Worm (Caenorhabditis elegans): ENCODE data around the gene F58H1.7.
A peak's percentile ranks its signal among the peaks of the same experiment; 100 is the strongest.

The F58H1.7 gene

DNA sequence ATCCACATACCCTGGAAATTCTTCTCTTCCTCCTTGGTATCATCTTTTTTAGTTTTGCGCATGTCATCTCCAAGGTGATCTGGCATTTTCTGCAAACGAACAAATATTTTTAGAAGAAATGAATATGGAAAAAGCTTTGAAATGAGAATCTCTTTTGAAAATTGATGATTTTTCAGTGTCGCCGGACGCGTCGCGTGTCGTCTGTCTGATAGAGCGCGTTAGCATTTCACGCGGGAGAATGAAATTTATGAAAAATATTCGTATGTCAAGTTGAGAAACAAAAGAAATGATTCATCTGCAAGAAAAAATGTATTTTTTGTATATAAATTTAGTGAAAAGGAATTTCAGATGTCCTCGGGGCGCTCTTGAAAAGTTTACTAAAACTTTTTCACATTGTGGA is 17.7 kb upstream of the F58H1.7 start, which contains the start of gene rpt-1 (continued):
- TF ChIP-seq somi-1 (GFP tag; optimal IDR thresholded peaks at IDR 0.05) (no peak), hlh-12 (tag; optimal IDR thresholded peaks at IDR 0.05) (no peak), nfya-2 (GFP tag; IDR thresholded peaks at IDR 0.05) (no peak), rec-8 (tag; optimal IDR thresholded peaks at IDR 0.05) (no peak), madf-10 (tag; optimal IDR thresholded peaks at IDR 0.05) (no peak), snpc-1.3 (tag; optimal IDR thresholded peaks at IDR 0.05; ENCODE audit: insufficient read depth) (no peak), snpc-4 (GFP tag; optimal IDR thresholded peaks at IDR 0.05) (no peak), snpc-4 (tag; optimal IDR thresholded peaks at IDR 0.05) (peak; percentile 53 to 85 (median 81)), F37B4.10 (GFP tag; IDR thresholded peaks at IDR 0.05) (no peak), nhr-179 (tag; optimal IDR thresholded peaks at IDR 0.05) (no peak), ztf-22 (GFP tag; optimal IDR thresholded peaks at IDR 0.05) (no peak)

ce11 chrV:11979673-11980561 is 15.3 kb upstream of the F58H1.7 start, which contains the start of gene snr-4:
Gene snr-4 (minus strand): TSS chrV:11979723.
- TF ChIP-seq egl-18 (GFP tag; IDR thresholded peaks at IDR 0.05) = peak; percentile 76; the same call in 1 of the 2 replicates
- TF ChIP-seq sea-2 (GFP tag; IDR thresholded peaks at IDR 0.05) = no peak
- peak; percentile 88 for TF ChIP-seq C06A6.2 (GFP tag; conservative IDR thresholded peaks at IDR 0.05)
- TF ChIP-seq ceh-91 (GFP tag; IDR thresholded peaks at IDR 0.05) = peak; percentile 83
- peak; percentile 79 for TF ChIP-seq ztf-18 (tag; optimal IDR thresholded peaks at IDR 0.05)
- peak; percentile 26 for TF ChIP-seq ets-4 (GFP tag; optimal IDR thresholded peaks at IDR 0.05)
- no peak for TF ChIP-seq cebp-1 (GFP tag; IDR thresholded peaks at IDR 0.05)
- TF ChIP-seq cebp-1 (tag; optimal IDR thresholded peaks at IDR 0.05) = peak; percentile 86
- peak; percentile 93 for TF ChIP-seq F49E8.2 (tag; optimal IDR thresholded peaks at IDR 0.05; ENCODE audit: insufficient read depth)
- peak; percentile 78 for TF ChIP-seq F33H1.4 (GFP tag; IDR thresholded peaks at IDR 0.05)
- peak; percentile 93 for TF ChIP-seq repo-1 (tag; optimal IDR thresholded peaks at IDR 0.05)
- TF ChIP-seq B0261.1 (tag; optimal IDR thresholded peaks at IDR 0.05) = peak; percentile 41
- peak; percentile 68 for TF ChIP-seq F23B12.7 (tag; optimal IDR thresholded peaks at IDR 0.05; ENCODE audit: insufficient read depth)
- TF ChIP-seq unc-62 (GFP tag; optimal IDR thresholded peaks at IDR 0.05) = no peak
- TF ChIP-seq F55B11.4 (tag; optimal IDR thresholded peaks at IDR 0.05; ENCODE audit: borderline replicate concordance, insufficient read depth) = no peak
- peak; percentile 88 for TF ChIP-seq attf-5 (GFP tag; optimal IDR thresholded peaks at IDR 0.05)
- peak; percentile 79 for TF ChIP-seq lir-1 (GFP tag; conservative IDR thresholded peaks at IDR 0.05)
- peak; percentile 63 to 68 for TF ChIP-seq let-607 (tag; optimal IDR thresholded peaks at IDR 0.05)
- peak; percentile 88 for TF ChIP-seq mes-4 (tag; optimal IDR thresholded peaks at IDR 0.05)
- TF ChIP-seq ztf-6 (GFP tag; IDR thresholded peaks at IDR 0.05) = peak; percentile 48; the same call in 1 of the 2 replicates
- peak; percentile 94 for TF ChIP-seq snpc-1.3 (tag; optimal IDR thresholded peaks at IDR 0.05; ENCODE audit: insufficient read depth)
- peak; percentile 97 for TF ChIP-seq nfyb-1 (GFP tag; IDR thresholded peaks at IDR 0.05)
- peak; percentile 74; the same call in 1 of the 2 replicates for TF ChIP-seq egl-44 (GFP tag; IDR thresholded peaks at IDR 0.05)
- no peak for TF ChIP-seq T26A5.8 (tag; optimal IDR thresholded peaks at IDR 0.05)
- no peak for TF ChIP-seq ceh-58 (GFP tag; IDR thresholded peaks at IDR 0.05)
- peak; percentile 84 for TF ChIP-seq hmg-20 (GFP tag; IDR thresholded peaks at IDR 0.05)
- TF ChIP-seq hmg-1.2 (GFP tag; IDR thresholded peaks at IDR 0.05) = peak; percentile 97
- peak; percentile 88 for TF ChIP-seq madf-6 (GFP tag; IDR thresholded peaks at IDR 0.05)
- TF ChIP-seq F52B5.7 (tag; optimal IDR thresholded peaks at IDR 0.05) = peak; percentile 78
- no peak for TF ChIP-seq akir-1 (GFP tag; optimal IDR thresholded peaks at IDR 0.05)
- peak; percentile 99 for TF ChIP-seq D2030.7 (GFP tag; IDR thresholded peaks at IDR 0.05)
- TF ChIP-seq hrde-1 (tag; optimal IDR thresholded peaks at IDR 0.05; ENCODE audit: borderline replicate concordance) = peak; percentile 86
- no peak for TF ChIP-seq bed-1 (GFP tag; IDR thresholded peaks at IDR 0.05)
- peak; percentile 72 for TF ChIP-seq unc-130 (GFP tag; optimal IDR thresholded peaks at IDR 0.05)
- TF ChIP-seq sdz-38 (tag; optimal IDR thresholded peaks at IDR 0.05) = no peak
- TF ChIP-seq somi-1 (GFP tag; optimal IDR thresholded peaks at IDR 0.05) = peak; percentile 58
